Fruit fly (Drosophila melanogaster) whole organism: Measurements from ENCODE around the gene Wdr24.

Experiments used
- CG8478 ChIP-seq: fragments of >200 bp; optimal IDR thresholded peaks from 2 replicates; lab custom pipeline; 2018; ENCODE audit warnings: inconsistent platforms
- pan ChIP-seq: fragments of >200 bp; optimal IDR thresholded peaks from 2 replicates; lab custom pipeline; 2017

DNA sequence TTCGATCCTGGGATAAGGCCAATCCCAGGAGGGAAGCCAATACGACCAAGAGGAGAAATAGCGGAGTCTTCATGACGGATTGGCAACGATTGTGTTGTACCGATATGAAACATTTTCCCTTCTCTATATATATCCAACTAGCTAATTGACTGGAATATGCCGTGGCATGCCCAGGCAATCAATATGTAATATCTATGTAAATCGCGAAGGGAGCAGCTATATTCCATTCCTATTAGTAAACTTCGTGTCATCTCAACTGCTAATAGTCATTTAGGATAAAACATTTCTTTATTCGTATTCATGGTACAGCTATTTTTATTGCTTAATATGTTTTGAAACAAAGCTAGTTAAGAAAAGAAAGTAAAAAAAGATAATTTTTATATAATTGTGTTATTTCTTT is 29.6 kb downstream of the Wdr24 start, which contains the start of gene Dup99B:
- TF ChIP-seq pan = no peak
- TF ChIP-seq CG8478 (lab: Kevin White, UChicago) = no peak
